Worm (Caenorhabditis elegans) whole organism, L4/young adult: ENCODE results near the gene ketn-1.

Experiments
- W03F9.2 ChIP-seq: fragments of 150-350 bp; optimal IDR thresholded peaks from 2 replicates; lab custom pipeline; 2014; ENCODE audit warnings: missing biosample characterization, missing genetic modification characterization
- dao-5 ChIP-seq: sonication (generic microtip); optimal IDR thresholded peaks from 2 replicates; lab custom pipeline; 2016; ENCODE audit warnings: missing genotype, missing genetic modification characterization, moderate library complexity, missing compliant biosample characterization
- him-1 ChIP-seq: sonication (generic microtip); optimal IDR thresholded peaks from 2 replicates; lab custom pipeline; 2016; ENCODE audit warnings: missing genotype, missing genetic modification reagents, missing genetic modification characterization, missing compliant biosample characterization

Gene ketn-1

DNA sequence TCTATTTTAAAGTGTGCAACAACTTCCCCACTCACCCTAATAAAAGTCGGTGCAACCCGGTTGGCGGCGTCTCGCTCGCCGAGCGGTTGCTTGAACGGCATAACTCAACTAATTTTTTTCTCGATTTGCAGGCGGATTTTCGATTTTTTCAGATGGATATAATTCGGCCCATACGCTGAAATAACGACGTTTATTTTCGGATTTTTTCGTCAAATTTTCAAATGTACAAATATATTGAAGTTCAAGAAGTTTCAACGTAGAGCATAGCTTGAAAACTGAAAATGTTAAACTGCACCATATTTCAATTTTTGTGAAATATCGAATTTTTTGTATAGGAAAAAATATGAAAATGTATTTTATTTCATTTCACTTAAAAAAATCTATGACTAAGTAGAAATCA lies at the start of gene ketn-1:
ketn-1 (minus strand) TSS at position 101 of the 400 bp plus-strand sequence.
- TF ChIP-seq him-1, result no peak
- TF ChIP-seq dao-5 (tag; lab: Kevin White, UChicago), result no peak
- TF ChIP-seq W03F9.2 (tag; lab: Kevin White, UChicago), result no peak

DNA sequence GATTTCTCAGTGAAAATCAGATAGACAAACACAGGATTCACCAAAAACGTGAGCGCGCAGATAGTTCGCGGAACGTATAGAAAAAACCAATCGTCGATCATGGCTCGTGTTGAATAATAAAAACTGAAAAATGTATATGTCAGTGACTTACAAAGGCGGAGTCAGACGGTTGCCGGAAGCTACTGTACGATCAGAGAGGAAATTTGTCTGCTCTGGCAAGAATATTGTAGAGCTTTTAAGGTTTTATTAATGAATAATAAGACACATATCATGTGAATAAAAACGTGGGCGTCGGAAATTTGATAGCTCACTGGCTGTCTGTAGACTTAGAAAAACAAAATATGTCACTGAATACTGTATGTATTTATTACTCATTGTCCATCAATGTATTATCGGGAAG lies 47.8 kb upstream of the ketn-1 start, which contains the start of gene srj-57:
srj-57 (minus strand) TSS at position 101 of the 400 bp plus-strand sequence.
- TF ChIP-seq dao-5 (tag; lab: Kevin White, UChicago) (no peak), W03F9.2 (tag; lab: Kevin White, UChicago) (no peak), him-1 (no peak)

DNA sequence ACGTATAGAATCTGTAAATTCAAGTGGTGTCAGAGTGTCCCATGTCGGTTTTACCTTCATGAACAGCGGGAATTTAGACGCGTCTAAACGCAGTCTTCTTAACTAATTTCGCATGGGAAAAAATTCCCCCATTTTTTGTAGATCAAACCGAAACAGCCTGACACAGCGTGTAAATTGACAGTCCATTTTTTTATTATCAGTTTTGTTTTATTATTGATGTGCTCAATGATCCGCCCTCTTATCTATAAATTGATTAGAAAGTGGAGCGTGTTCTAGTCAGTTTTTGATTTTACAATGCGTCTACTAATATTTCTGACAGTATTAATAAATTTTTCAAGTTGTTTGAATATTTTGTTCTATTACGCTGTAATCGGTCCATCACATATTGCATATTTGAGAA lies 41.4 kb upstream of the ketn-1 start, which contains the start of gene ugt-53:
ugt-53 (plus strand) TSS at position 273 of the 400 bp plus-strand sequence.
- TF ChIP-seq dao-5 (tag; lab: Kevin White, UChicago), result no peak

DNA sequence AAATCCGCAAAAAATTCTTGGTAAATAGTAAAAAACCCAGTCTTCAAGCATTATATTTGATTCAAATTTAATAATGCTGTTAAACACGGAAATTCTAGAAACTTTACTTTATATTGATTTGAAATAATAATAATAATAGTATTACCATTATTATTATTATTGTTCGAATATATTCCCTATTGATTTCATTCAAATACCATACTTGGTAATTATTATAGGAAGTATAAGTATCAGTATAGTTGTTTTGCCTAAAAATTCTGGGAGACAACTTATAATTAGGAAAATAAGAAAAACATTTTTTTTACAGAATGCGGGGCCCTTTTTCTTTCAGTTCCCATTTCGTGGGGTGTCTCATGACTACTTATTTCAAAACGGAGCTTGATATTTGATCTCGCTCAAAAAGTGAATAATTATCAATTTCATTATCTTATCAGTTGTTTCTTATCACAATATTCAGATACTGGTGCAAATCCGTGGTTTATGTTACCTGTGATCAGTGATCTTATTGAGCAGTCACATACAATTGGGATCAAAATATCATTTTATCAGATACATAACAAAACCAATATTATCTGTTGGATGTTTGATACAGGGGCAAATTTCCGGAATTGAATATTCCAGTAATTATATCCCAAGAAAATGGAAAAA lies 40.8 kb upstream of the ketn-1 start, which contains the start of gene srj-49:
srj-49 (minus strand) TSS at position 51 of the 648 bp plus-strand sequence.
- TF ChIP-seq W03F9.2 (tag; lab: Kevin White, UChicago) (no peak), him-1 (no peak), dao-5 (tag; lab: Kevin White, UChicago) (no peak)

DNA sequence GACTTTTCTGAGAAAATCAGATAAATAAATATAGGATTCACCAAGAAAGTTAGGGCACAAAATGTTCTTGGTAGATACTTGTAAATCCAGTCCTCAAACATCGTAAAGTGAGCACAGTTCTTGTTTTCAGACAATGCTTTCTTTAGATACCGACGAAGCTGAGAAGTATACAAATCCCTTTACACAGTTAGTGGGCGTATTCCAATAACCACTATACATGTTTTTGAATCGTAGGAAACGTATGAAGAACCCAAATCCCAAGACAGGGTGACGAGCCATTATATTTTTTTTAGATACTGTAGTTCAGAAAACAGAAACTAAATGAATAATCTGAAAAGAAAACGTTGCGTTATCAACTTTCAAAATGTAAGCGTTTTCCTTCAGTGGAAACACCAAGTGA lies 38.1 kb upstream of the ketn-1 start, which contains the start of gene srj-44:
srj-44 (minus strand) TSS at position 101 of the 400 bp plus-strand sequence.
- TF ChIP-seq him-1 (no peak), W03F9.2 (tag; lab: Kevin White, UChicago) (no peak), dao-5 (tag; lab: Kevin White, UChicago) (no peak)

DNA sequence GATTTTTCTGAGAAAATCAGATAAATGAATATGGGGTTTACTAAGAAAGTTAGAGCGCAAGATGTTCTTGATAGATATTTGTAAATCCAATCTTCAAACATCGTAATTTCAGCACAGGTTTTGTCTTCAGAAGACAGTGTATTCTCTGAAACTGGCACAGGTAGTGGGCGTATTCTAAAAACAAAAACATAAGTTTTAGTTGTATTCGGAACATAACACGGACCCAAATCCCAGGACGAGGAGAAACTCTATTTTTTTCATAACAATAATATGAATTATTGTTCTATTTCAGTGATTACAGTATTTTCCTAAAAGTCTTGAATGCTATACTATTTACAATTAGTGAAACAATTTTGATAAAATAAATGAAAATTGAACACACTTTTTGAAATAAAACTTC lies 28.8 kb upstream of the ketn-1 start, which contains the start of gene srj-45:
srj-45 (minus strand) TSS at position 101 of the 400 bp plus-strand sequence.
- TF ChIP-seq him-1, result no peak
- no peak for TF ChIP-seq dao-5 (tag; lab: Kevin White, UChicago)

DNA sequence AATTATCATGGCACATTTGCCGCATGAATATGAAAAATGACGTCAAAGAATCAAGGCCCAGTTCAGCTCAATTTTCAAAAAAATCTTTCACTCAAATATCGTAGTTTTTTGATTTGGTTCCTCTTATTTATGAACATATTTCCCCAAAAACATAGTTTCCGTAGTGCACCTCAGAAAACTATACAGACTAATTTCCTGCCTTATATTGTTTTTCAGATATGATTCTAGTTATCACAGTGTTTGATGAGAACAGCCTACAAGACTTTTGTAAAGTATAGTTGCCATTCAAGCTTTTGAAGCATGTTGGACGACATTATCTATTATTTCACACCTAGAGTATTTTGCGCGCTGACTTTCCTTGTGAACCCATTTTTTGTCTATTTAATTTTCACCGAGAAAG lies 25.0 kb upstream of the ketn-1 start, which contains the start of gene srj-50:
srj-50 (plus strand) TSS at position 301 of the 400 bp plus-strand sequence.
- no peak for TF ChIP-seq him-1
- TF ChIP-seq W03F9.2 (tag; lab: Kevin White, UChicago), result no peak
- TF ChIP-seq dao-5 (tag; lab: Kevin White, UChicago), result no peak

DNA sequence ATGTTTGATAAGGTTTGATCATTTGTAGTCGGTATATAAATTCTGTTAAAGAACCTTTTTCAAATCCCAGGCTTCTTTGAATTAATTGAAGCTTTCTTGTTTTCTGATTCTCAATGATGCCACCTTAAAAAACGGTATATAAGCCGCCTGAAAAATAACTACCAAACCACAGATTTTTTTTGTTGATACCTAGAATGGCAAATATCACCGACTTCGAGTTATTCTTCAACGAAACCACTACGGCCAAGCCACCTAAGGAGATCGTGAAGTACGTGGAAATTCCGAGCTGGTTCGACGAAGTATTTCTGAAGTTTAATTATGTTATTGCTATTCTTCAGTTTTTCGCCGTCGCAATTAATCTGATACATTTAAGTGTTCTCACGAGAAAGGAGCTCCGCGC lies 23.2 kb upstream of the ketn-1 start, which contains the start of gene srw-2:
srw-2 (plus strand) TSS at position 62 of the 400 bp plus-strand sequence.
- TF ChIP-seq dao-5 (tag; lab: Kevin White, UChicago) (no peak), him-1 (no peak), W03F9.2 (tag; lab: Kevin White, UChicago) (no peak)

DNA sequence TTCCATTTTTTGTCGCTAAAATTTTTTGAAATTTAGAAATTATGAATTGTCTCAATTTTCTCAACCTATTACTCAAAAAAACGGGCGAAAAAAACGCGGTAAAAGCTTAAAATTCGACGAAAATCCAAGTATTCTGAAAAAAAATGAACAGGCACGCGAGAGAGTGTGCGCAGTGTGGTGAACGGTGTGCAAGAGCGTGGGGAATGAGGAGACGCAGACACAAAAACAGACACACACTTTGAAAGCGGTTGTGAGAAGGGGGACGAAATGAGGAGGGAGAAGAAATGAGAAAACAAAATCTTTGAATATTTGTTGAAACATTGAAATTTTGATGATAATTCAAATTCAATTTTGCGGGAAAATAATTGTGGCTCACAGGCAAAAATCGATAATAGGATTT lies 19.2 kb upstream of the ketn-1 start, which contains the start of gene T03D3.5:
T03D3.5 (minus strand) TSS at position 21 of the 400 bp plus-strand sequence.
- no peak for TF ChIP-seq him-1
- TF ChIP-seq dao-5 (tag; lab: Kevin White, UChicago), result no peak
- no peak for TF ChIP-seq W03F9.2 (tag; lab: Kevin White, UChicago)

DNA sequence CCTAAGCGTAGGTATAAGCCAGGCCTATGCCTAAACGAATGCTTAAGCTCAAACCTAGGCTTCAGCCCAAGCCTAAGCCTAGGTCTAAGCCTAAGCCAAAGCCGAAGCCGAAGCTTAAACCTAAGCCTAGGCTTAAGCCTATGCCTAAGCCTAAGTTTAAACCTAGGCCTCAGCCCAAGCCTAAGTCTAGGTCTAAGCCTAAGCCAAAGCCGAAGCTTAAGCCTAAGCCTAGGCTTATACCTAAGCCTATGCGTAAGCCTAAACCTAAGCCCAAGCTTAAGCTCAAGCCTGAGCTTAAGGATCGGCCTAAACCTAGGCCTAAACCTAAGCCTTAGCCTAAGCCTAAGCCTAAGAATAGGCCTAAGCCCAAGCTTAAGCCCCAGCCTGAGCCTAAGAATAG lies 18.3 kb upstream of the ketn-1 start:
- TF ChIP-seq him-1, result no peak
- TF ChIP-seq dao-5 (tag; lab: Kevin White, UChicago), result no peak

DNA sequence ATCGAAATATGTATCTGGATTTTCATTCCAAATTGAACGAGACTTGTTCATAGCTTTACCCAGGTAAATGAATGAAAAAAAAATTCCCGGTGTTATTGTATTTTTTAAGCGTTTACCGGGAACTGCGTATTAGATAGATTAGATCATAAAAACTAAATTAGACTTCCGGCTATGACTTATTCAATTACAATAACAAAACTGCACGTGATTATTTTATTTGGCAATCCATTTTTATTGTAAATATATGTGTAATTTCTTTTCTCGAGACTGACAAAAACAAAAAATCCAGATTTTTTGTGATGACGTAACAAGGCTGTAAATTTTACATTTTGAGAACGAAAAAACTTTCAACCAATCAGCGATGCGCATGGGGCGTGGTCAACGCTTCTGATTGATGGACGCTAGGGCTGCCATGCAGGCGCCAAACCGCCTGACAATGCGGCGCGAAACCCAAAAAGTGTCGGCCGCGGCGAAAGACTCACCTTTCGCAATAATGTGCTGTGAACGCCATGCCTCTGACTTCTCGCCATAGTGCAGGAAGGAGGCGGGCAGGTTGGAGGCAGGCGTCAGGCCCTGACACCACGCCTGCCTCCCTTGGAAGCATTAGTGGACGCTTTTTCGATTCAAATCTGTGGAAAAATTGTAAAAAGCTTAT lies 14.1 kb upstream of the ketn-1 start, which contains the start of gene srh-36:
srh-36 (minus strand) TSS at position 51 of the 655 bp plus-strand sequence.
- TF ChIP-seq dao-5 (tag; lab: Kevin White, UChicago), result no peak
- TF ChIP-seq him-1, result no peak
- no peak for TF ChIP-seq W03F9.2 (tag; lab: Kevin White, UChicago)

DNA sequence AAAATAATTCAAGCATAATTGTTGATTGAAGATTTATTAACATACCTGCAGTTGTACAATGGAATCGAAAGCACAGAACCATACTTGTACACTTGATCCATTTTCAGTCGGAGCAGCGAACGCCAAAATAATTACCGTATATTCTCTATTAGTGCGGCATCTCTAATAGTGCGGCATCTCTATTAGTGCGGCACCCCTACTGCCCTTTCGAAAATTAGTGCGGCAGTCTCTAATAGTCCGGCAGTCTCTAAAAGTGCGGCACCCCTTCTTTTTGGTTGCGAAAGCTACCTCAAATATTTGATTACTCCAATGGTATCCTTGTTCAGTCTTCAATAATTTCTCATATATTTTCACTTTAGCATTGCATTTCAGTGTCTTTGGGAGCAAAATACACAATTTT lies 10.5 kb upstream of the ketn-1 start, which contains the start of gene srt-34:
srt-34 (minus strand) TSS at position 101 of the 400 bp plus-strand sequence.
- no peak for TF ChIP-seq him-1
- no peak for TF ChIP-seq W03F9.2 (tag; lab: Kevin White, UChicago)
- no peak for TF ChIP-seq dao-5 (tag; lab: Kevin White, UChicago)

DNA sequence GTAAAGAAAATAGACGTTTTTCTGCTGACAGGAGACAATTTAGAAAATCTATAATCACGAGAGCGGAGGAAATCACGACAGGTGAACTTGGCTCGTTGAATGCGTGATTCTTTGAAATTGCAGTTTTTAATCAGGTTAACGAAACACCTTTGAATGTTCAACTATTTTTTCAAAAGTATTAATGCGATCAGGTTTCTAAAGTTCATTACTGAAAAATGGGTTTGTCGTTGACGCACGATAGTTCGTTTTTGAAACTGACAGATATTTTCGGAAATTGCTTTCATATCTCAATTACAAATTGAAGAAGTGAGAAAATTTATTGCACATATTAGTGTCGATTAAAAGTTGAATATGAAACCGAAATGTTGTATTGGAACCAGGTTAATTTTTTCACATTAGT lies 8.3 kb upstream of the ketn-1 start, which contains the start of gene F54E2.5:
F54E2.5 (minus strand) TSS at position 101 of the 400 bp plus-strand sequence.
- TF ChIP-seq W03F9.2 (tag; lab: Kevin White, UChicago) (no peak), dao-5 (tag; lab: Kevin White, UChicago) (no peak), him-1 (no peak)

DNA sequence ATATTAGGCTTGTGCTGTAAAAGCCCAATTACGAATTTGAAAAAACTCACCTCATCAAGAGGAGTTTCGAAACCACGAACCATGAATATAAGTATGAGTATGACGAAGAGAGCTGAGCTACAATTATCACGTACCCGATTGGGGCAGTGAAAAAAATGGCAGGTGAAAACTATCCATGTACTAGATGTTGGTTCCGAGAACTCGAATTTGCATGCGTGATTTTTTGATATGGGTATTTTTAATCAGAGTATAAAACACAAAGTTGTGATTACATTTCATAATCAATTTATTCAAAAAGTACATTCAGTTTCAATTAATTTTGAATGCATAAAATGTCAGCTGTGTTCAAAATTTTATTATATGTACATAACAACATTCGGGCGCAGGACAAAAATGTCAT lies 6.2 kb upstream of the ketn-1 start, which contains the start of gene F54E2.9:
F54E2.9 (minus strand) TSS at position 132 of the 400 bp plus-strand sequence.
- TF ChIP-seq W03F9.2 (tag; lab: Kevin White, UChicago) (no peak), him-1 (no peak), dao-5 (tag; lab: Kevin White, UChicago) (no peak)
